Fruit fly (Drosophila melanogaster): ENCODE results near the gene Hat1.

- TF ChIP-seq Hr96 (GFP tag; optimal IDR thresholded peaks at IDR 0.05) (no peak), kay (GFP tag; ENCODE audit: borderline replicate concordance) (no peak), Crg-1 (GFP tag; optimal IDR thresholded peaks at IDR 0.05) (no peak), ovo (GFP tag; optimal IDR thresholded peaks at IDR 0.05) (no peak), cnc (optimal IDR thresholded peaks at IDR 0.05) (no peak), CG1620 (GFP tag; optimal IDR thresholded peaks at IDR 0.05) (no peak), CG5204 (GFP tag; optimal IDR thresholded peaks at IDR 0.05) (peak; percentile 28), tj (GFP tag; optimal IDR thresholded peaks at IDR 0.05) (no peak), Clk (GFP tag; optimal IDR thresholded peaks at IDR 0.05) (no peak), CG33017 (tag; optimal IDR thresholded peaks at IDR 0.05) (no peak), CG7101 (tag; optimal IDR thresholded peaks at IDR 0.05) (no peak), CG14711 (tag; optimal IDR thresholded peaks at IDR 0.05) (no peak)
Measured at dm6 chr3R:5772433-5772832, 16.8 kb downstream of the Hat1 start.
